Fruit fly (Drosophila melanogaster) whole organism, pupa: Measurements from ENCODE around the gene CG7728.

Source experiments
- CG10348 ChIP-seq: fragments of 200-800 bp; sonication (Bioruptor generic); IDR thresholded peaks from 2 replicates; pipeline ENCODE4 v1.3.6; 2022; ENCODE audit warnings: missing biosample characterization, missing genetic modification characterization
- CG12605 ChIP-seq: fragments of 200-800 bp; sonication (Bioruptor generic); IDR thresholded peaks from 2 replicates; pipeline ENCODE4 v1.3.6; 2022; ENCODE audit warnings: missing biosample characterization, missing genetic modification characterization
- CG13204 ChIP-seq: fragments of 200-800 bp; sonication (Bioruptor generic); optimal IDR thresholded peaks from 2 replicates; lab custom pipeline; 2018; ENCODE audit warnings: missing biosample characterization, mild to moderate bottlenecking, missing genetic modification characterization, moderate library complexity
- CG14655 ChIP-seq: fragments of 200-800 bp; sonication (Bioruptor generic); optimal IDR thresholded peaks from 3 replicates; lab custom pipeline; 2017; ENCODE audit warnings: mild to moderate bottlenecking, missing biosample characterization, missing genetic modification reagents, missing genetic modification characterization
- CG15710 ChIP-seq: fragments of 200-800 bp; sonication (Bioruptor generic); optimal IDR thresholded peaks from 2 replicates; lab custom pipeline; 2018; ENCODE audit warnings: missing biosample characterization, mild to moderate bottlenecking, missing genetic modification characterization, moderate library complexity
- CG17806 ChIP-seq: fragments of 200-800 bp; sonication (Bioruptor generic); optimal IDR thresholded peaks from 2 replicates; lab custom pipeline; 2018; ENCODE audit warnings: missing biosample characterization, mild to moderate bottlenecking, missing genetic modification characterization, moderate library complexity
- CG32121 ChIP-seq: fragments of 200-800 bp; sonication (Bioruptor generic); IDR thresholded peaks from 2 replicates; pipeline ENCODE4 v1.3.6; 2022; ENCODE audit warnings: missing biosample characterization, missing genetic modification characterization
- CG34367 ChIP-seq: fragments of 200-800 bp; sonication (Bioruptor generic); optimal IDR thresholded peaks from 2 replicates; lab custom pipeline; 2018; ENCODE audit warnings: missing biosample characterization, mild to moderate bottlenecking, missing genetic modification characterization
- CG4496 ChIP-seq: fragments of 200-800 bp; sonication (Bioruptor generic); IDR thresholded peaks from 3 replicates; pipeline ENCODE4 v1.3.6; 2022; ENCODE audit warnings: missing biosample characterization, missing genetic modification characterization
- CG8159 ChIP-seq: fragments of 200-800 bp; sonication (Bioruptor generic); optimal IDR thresholded peaks from 3 replicates; lab custom pipeline; 2018; ENCODE audit warnings: missing biosample characterization, mild to moderate bottlenecking, missing genetic modification characterization, moderate library complexity
- CG8301 ChIP-seq: fragments of 200-800 bp; sonication (Bioruptor generic); optimal IDR thresholded peaks from 2 replicates; lab custom pipeline; 2018; ENCODE audit warnings: missing biosample characterization, mild to moderate bottlenecking, missing genetic modification characterization
- CG9948 ChIP-seq: fragments of 200-800 bp; sonication (Bioruptor generic); optimal IDR thresholded peaks from 2 replicates; lab custom pipeline; 2018; ENCODE audit warnings: missing biosample characterization, mild to moderate bottlenecking, missing genetic modification characterization, moderate library complexity
- D1 ChIP-seq: fragments of 200-800 bp; sonication (Bioruptor generic); optimal IDR thresholded peaks from 2 replicates; lab custom pipeline; 2018; ENCODE audit warnings: missing biosample characterization, mild to moderate bottlenecking, missing genetic modification characterization, moderate library complexity
- EcR ChIP-seq: fragments of 200-800 bp; sonication (Bioruptor generic); optimal IDR thresholded peaks from 3 replicates; lab custom pipeline; 2019; ENCODE audit warnings: missing biosample characterization, missing genetic modification characterization, mild to moderate bottlenecking, moderate library complexity, missing genetic modification reagents
- Ets98B ChIP-seq: fragments of 200-800 bp; sonication (Bioruptor generic); IDR thresholded peaks from 2 replicates; pipeline ENCODE4 v1.3.6; 2022; ENCODE audit warnings: missing biosample characterization, missing genetic modification characterization
- Pif1A ChIP-seq: fragments of 200-800 bp; sonication (Bioruptor generic); optimal IDR thresholded peaks from 3 replicates; lab custom pipeline; 2016; ENCODE audit warnings: missing biosample characterization, missing genetic modification characterization
- Pif1B ChIP-seq: fragments of 200-800 bp; sonication (Bioruptor generic); optimal IDR thresholded peaks from 3 replicates; lab custom pipeline; 2016; ENCODE audit warnings: missing biosample characterization, missing genetic modification characterization
- Snoo ChIP-seq: fragments of 200-800 bp; sonication (Bioruptor generic); optimal IDR thresholded peaks from 3 replicates; lab custom pipeline; 2017; ENCODE audit warnings: missing biosample characterization, mild to moderate bottlenecking, missing genetic modification characterization, inconsistent platforms
- fd96Ca ChIP-seq: fragments of 200-800 bp; sonication (Bioruptor generic); IDR thresholded peaks from 3 replicates; pipeline ENCODE4 v1.3.6; 2022; ENCODE audit warnings: missing biosample characterization, missing genetic modification characterization
- gl ChIP-seq: fragments of 200-800 bp; sonication (Bioruptor generic); optimal IDR thresholded peaks from 2 replicates; lab custom pipeline; 2018; ENCODE audit warnings: missing biosample characterization, mild to moderate bottlenecking, missing genetic modification characterization
- rn ChIP-seq: fragments of 200-800 bp; sonication (Bioruptor generic); IDR thresholded peaks from 2 replicates; pipeline ENCODE4 v1.3.6; 2022; ENCODE audit warnings: missing biosample characterization, missing genetic modification characterization

The CG7728 gene

dm6 chr3L:16974645-16975151, 41.6 kb upstream of the CG7728 start:
- TF ChIP-seq fd96Ca (GFP tag; lab: Robert Waterston, UW) (0 out of 3 replicates have a peak, but pooled peaks have one; percentile 35), D1 (no peak), rn (GFP tag; lab: Robert Waterston, UW) (no peak), Pif1A (GFP tag; lab: Kevin White, UChicago) (peak; percentile 20), gl (tag; lab: Kevin White, UChicago) (peak; percentile 38), EcR (no peak), CG15710 (tag; lab: Kevin White, UChicago) (peak; percentile 13), CG12605 (GFP tag; lab: Robert Waterston, UW) (peak; percentile 60), CG8301 (peak; percentile 18), Pif1B (no peak), CG8159 (tag; lab: Kevin White, UChicago) (peak; percentile 62), CG10348 (GFP tag; lab: Robert Waterston, UW) (no peak), CG9948 (tag; lab: Kevin White, UChicago) (peak; percentile 46), CG14655 (no peak), CG17806 (peak; percentile 23), CG13204 (GFP tag; lab: Kevin White, UChicago) (no peak), CG32121 (0 out of 2 replicates have a peak, but pooled peaks have one; percentile 5), Ets98B (GFP tag; lab: Robert Waterston, UW) (no peak; the same call in 1 of the 2 replicates), CG34367 (tag; lab: Kevin White, UChicago) (no peak), CG4496 (GFP tag; lab: Robert Waterston, UW) (no peak; the same call in 1 of the 3 replicates), Snoo (tag; lab: Kevin White, UChicago) (peak; percentile 43)

dm6 chr3L:16975638-16976528, 40.5 kb upstream of the CG7728 start:
- peak; percentile 44 for TF ChIP-seq CG17806
- no peak for TF ChIP-seq gl (tag; lab: Kevin White, UChicago)
- TF ChIP-seq CG8159 (tag; lab: Kevin White, UChicago), result peak; percentile 82
- peak; percentile 76 for TF ChIP-seq CG8301
- TF ChIP-seq CG32121, result no peak
- TF ChIP-seq D1, result peak; percentile 40
- TF ChIP-seq CG14655, result peak; percentile 91
- peak; percentile 67 for TF ChIP-seq Pif1A (GFP tag; lab: Kevin White, UChicago)
- TF ChIP-seq CG10348 (GFP tag; lab: Robert Waterston, UW), result no peak
- TF ChIP-seq Pif1B, result peak; percentile 38
- TF ChIP-seq CG13204 (GFP tag; lab: Kevin White, UChicago), result peak; percentile 41
- TF ChIP-seq CG12605 (GFP tag; lab: Robert Waterston, UW), result no peak
- TF ChIP-seq fd96Ca (GFP tag; lab: Robert Waterston, UW), result peak; percentile 61; the same call in 2 of the 3 replicates
- peak; percentile 72 for TF ChIP-seq CG15710 (tag; lab: Kevin White, UChicago)
- TF ChIP-seq CG9948 (tag; lab: Kevin White, UChicago), result peak; percentile 58
- TF ChIP-seq rn (GFP tag; lab: Robert Waterston, UW), result no peak
- peak; percentile 21 for TF ChIP-seq EcR
- TF ChIP-seq CG34367 (tag; lab: Kevin White, UChicago), result peak; percentile 63
- peak; percentile 61 for TF ChIP-seq CG4496 (GFP tag; lab: Robert Waterston, UW)
- peak; percentile 54 for TF ChIP-seq Snoo (tag; lab: Kevin White, UChicago)
- peak; percentile 35 for TF ChIP-seq Ets98B (GFP tag; lab: Robert Waterston, UW)

- TF ChIP-seq CG32121, result no peak
- TF ChIP-seq CG13204 (GFP tag; lab: Kevin White, UChicago), result no peak
- no peak for TF ChIP-seq gl (tag; lab: Kevin White, UChicago)
- no peak for TF ChIP-seq EcR
- no peak for TF ChIP-seq D1
- no peak for TF ChIP-seq CG17806
- TF ChIP-seq CG10348 (GFP tag; lab: Robert Waterston, UW), result no peak
- no peak for TF ChIP-seq CG4496 (GFP tag; lab: Robert Waterston, UW)
- no peak for TF ChIP-seq Pif1B
- no peak for TF ChIP-seq fd96Ca (GFP tag; lab: Robert Waterston, UW)
- TF ChIP-seq CG34367 (tag; lab: Kevin White, UChicago), result no peak
- no peak for TF ChIP-seq CG8159 (tag; lab: Kevin White, UChicago)
- TF ChIP-seq Pif1A (GFP tag; lab: Kevin White, UChicago), result no peak
- TF ChIP-seq CG14655, result no peak
- no peak for TF ChIP-seq rn (GFP tag; lab: Robert Waterston, UW)
- no peak for TF ChIP-seq CG9948 (tag; lab: Kevin White, UChicago)
- no peak for TF ChIP-seq Snoo (tag; lab: Kevin White, UChicago)
- no peak for TF ChIP-seq CG8301
- no peak for TF ChIP-seq CG12605 (GFP tag; lab: Robert Waterston, UW)
- TF ChIP-seq Ets98B (GFP tag; lab: Robert Waterston, UW), result no peak
These were observed 39.0 kb upstream of the CG7728 start for dm6 chr3L:16977311-16977710.

dm6 chr3L:16978406-16978805, 37.9 kb upstream of the CG7728 start:
- TF ChIP-seq CG17806 (no peak), Snoo (tag; lab: Kevin White, UChicago) (no peak), rn (GFP tag; lab: Robert Waterston, UW) (no peak), gl (tag; lab: Kevin White, UChicago) (no peak), Pif1A (GFP tag; lab: Kevin White, UChicago) (no peak), CG10348 (GFP tag; lab: Robert Waterston, UW) (no peak), CG13204 (GFP tag; lab: Kevin White, UChicago) (no peak), CG9948 (tag; lab: Kevin White, UChicago) (no peak)
